Fruit fly (Drosophila melanogaster) Kc167 (cell line): ENCODE data around the gene CG31104.

Experiments used
- Sin3A ChIP-seq: fragments of >200 bp; optimal IDR thresholded peaks from 2 replicates; lab custom pipeline; 2018; ENCODE audit warnings: missing external identifiers
- insv ChIP-seq: fragments of >200 bp; optimal IDR thresholded peaks from 3 replicates; lab custom pipeline; 2018; ENCODE audit warnings: missing external identifiers
- psq ChIP-seq: fragments of >200 bp; optimal IDR thresholded peaks from 2 replicates; lab custom pipeline; 2017; ENCODE audit warnings: missing external identifiers
- ttk ChIP-seq: sonication (Bioruptor generic); optimal IDR thresholded peaks from 2 replicates; lab custom pipeline; 2017; ENCODE audit warnings: missing external identifiers

dm6 chr3R:25316016-25316415 lies 30.7 kb downstream of the CG31104 start, which contains the start of gene CG10559:
- TF ChIP-seq ttk (lab: Kevin White, UChicago) (no peak), Sin3A (lab: Kevin White, UChicago) (no peak), psq (lab: Kevin White, UChicago) (no peak), insv (lab: Kevin White, UChicago) (no peak)
